Fruit fly (Drosophila melanogaster) whole organism, embryonic: ENCODE measurements around the gene Mf.
A peak's percentile ranks its signal among the peaks of the same experiment; 100 is the strongest.

Experiments
- Adf1 ChIP-seq: fragments of 200-800 bp; sonication (Bioruptor generic); IDR thresholded peaks from 2 replicates; pipeline ENCODE4 v1.3.6; 2022; ENCODE audit warnings: missing biosample characterization, missing genetic modification characterization
- Bdp1 ChIP-seq: fragments of 200-800 bp; sonication (Bioruptor generic); optimal IDR thresholded peaks from 3 replicates; lab custom pipeline; 2016; ENCODE audit warnings: missing biosample characterization, missing genetic modification characterization
- Blimp-1 ChIP-seq: fragments of 200-800 bp; sonication (Bioruptor generic); optimal IDR thresholded peaks from 3 replicates; lab custom pipeline; 2018; ENCODE audit warnings: missing biosample characterization, missing genetic modification characterization, mild to moderate bottlenecking, moderate library complexity, missing genetic modification reagents
- C15 ChIP-seq: fragments of 200-800 bp; sonication (Bioruptor generic); IDR thresholded peaks from 3 replicates; pipeline ENCODE4 v1.3.6; 2022; ENCODE audit warnings: missing biosample characterization, missing genetic modification characterization
- CG1024 ChIP-seq: fragments of 200-800 bp; sonication (Bioruptor generic); IDR thresholded peaks from 2 replicates; pipeline ENCODE4 v1.3.6; 2022; ENCODE audit warnings: missing biosample characterization, missing genetic modification characterization
- CG10321 ChIP-seq: fragments of 200-800 bp; sonication (Bioruptor generic); IDR thresholded peaks from 2 replicates; pipeline ENCODE4 v1.3.6; 2022; ENCODE audit warnings: missing biosample characterization, missing genetic modification characterization
- CG10543 ChIP-seq: fragments of 200-800 bp; sonication (Bioruptor generic); optimal IDR thresholded peaks from 3 replicates; lab custom pipeline; 2017; ENCODE audit warnings: missing biosample characterization, mild to moderate bottlenecking, missing genetic modification characterization, moderate library complexity
- CG10959 ChIP-seq: fragments of 200-800 bp; sonication (Bioruptor generic); IDR thresholded peaks from 2 replicates; pipeline ENCODE4 v1.3.6; 2022; ENCODE audit warnings: missing biosample characterization, missing genetic modification characterization
- CG11085 ChIP-seq: fragments of 200-800 bp; sonication (Bioruptor generic); IDR thresholded peaks from 2 replicates; pipeline ENCODE4 v1.3.6; 2022; ENCODE audit warnings: missing biosample characterization, missing genetic modification characterization
- CG11398 ChIP-seq: fragments of 200-800 bp; sonication (Bioruptor generic); optimal IDR thresholded peaks from 2 replicates; lab custom pipeline; 2016; ENCODE audit warnings: missing biosample characterization, missing genetic modification characterization
- CG11696 ChIP-seq: fragments of 200-800 bp; sonication (Bioruptor generic); IDR thresholded peaks from 2 replicates; pipeline ENCODE4 v1.3.6; 2022; ENCODE audit warnings: missing biosample characterization, missing genetic modification characterization
- CG14014 ChIP-seq: fragments of 200-800 bp; sonication (Bioruptor generic); IDR thresholded peaks from 2 replicates; pipeline ENCODE4 v1.3.6; 2022; ENCODE audit warnings: missing biosample characterization, missing genetic modification characterization
- CG17186 ChIP-seq: fragments of 200-800 bp; sonication (Bioruptor generic); optimal IDR thresholded peaks from 3 replicates; lab custom pipeline; 2017; ENCODE audit warnings: missing biosample characterization, missing genetic modification reagents, missing genetic modification characterization
- CG17361 ChIP-seq: fragments of 200-800 bp; sonication (Bioruptor generic); IDR thresholded peaks from 3 replicates; pipeline ENCODE4 v1.3.6; 2022; ENCODE audit warnings: missing biosample characterization, missing genetic modification characterization
- CG2712 ChIP-seq: fragments of 200-800 bp; optimal IDR thresholded peaks from 3 replicates; lab custom pipeline; 2019; ENCODE audit warnings: missing biosample characterization, mild to moderate bottlenecking, missing genetic modification characterization, moderate library complexity
- CG3407 ChIP-seq: fragments of 200-800 bp; sonication (Bioruptor generic); optimal IDR thresholded peaks from 2 replicates; lab custom pipeline; 2018; ENCODE audit warnings: missing biosample characterization, mild to moderate bottlenecking, missing genetic modification characterization
- CG4404 ChIP-seq: fragments of 200-800 bp; sonication (Bioruptor generic); IDR thresholded peaks from 2 replicates; pipeline ENCODE4 v1.3.6; 2022; ENCODE audit warnings: missing biosample characterization, missing genetic modification characterization
- CG4730 ChIP-seq: fragments of 200-800 bp; sonication (Bioruptor generic); IDR thresholded peaks from 2 replicates; pipeline ENCODE4 v1.3.6; 2022; ENCODE audit warnings: missing biosample characterization, missing genetic modification characterization
- CG4854 ChIP-seq: fragments of 200-800 bp; sonication (Bioruptor generic); optimal IDR thresholded peaks from 2 replicates; lab custom pipeline; 2016; ENCODE audit warnings: missing biosample characterization, missing genetic modification characterization, inconsistent platforms
- CG6654 ChIP-seq: fragments of 200-800 bp; sonication (Bioruptor generic); optimal IDR thresholded peaks from 2 replicates; lab custom pipeline; 2017; ENCODE audit warnings: missing biosample characterization, mild to moderate bottlenecking, missing genetic modification characterization
- CG9609 ChIP-seq: fragments of 200-800 bp; sonication (Bioruptor generic); optimal IDR thresholded peaks from 3 replicates; lab custom pipeline; 2016; ENCODE audit warnings: missing biosample characterization, missing genetic modification characterization
- E2f1 ChIP-seq: fragments of 200-800 bp; sonication (Bioruptor generic); IDR thresholded peaks from 2 replicates; pipeline ENCODE4 v1.3.6; 2022; ENCODE audit warnings: missing biosample characterization, missing genetic modification characterization
- ERR ChIP-seq: fragments of 200-800 bp; sonication (Bioruptor generic); optimal IDR thresholded peaks from 2 replicates; lab custom pipeline; 2016; ENCODE audit warnings: missing biosample characterization, missing genetic modification characterization
- Fer1 ChIP-seq: fragments of 200-800 bp; sonication (Bioruptor generic); optimal IDR thresholded peaks from 2 replicates; lab custom pipeline; 2017; ENCODE audit warnings: missing biosample characterization, mild to moderate bottlenecking, missing genetic modification characterization
- PHDP ChIP-seq: fragments of 200-800 bp; sonication (Bioruptor generic); optimal IDR thresholded peaks from 3 replicates; lab custom pipeline; 2018; ENCODE audit warnings: missing biosample characterization, mild to moderate bottlenecking, missing genetic modification characterization, moderate library complexity
- Pdp1 ChIP-seq, 2 experiments: fragments of 200-800 bp; sonication (Bioruptor generic); optimal IDR thresholded peaks; 3 replicates each; lab custom pipeline; 2016; ENCODE audit warnings: missing biosample characterization in 2 of 2, missing genetic modification characterization in 2 of 2, mild to moderate bottlenecking in 1 of 2, moderate library complexity in 1 of 2
- Xbp1 ChIP-seq: fragments of 200-800 bp; sonication (Bioruptor generic); optimal IDR thresholded peaks from 3 replicates; lab custom pipeline; 2016; ENCODE audit warnings: missing biosample characterization, mild to moderate bottlenecking, missing genetic modification characterization
- YL-1 ChIP-seq: fragments of 200-800 bp; sonication (Bioruptor generic); optimal IDR thresholded peaks from 3 replicates; lab custom pipeline; 2017; ENCODE audit warnings: missing biosample characterization, mild to moderate bottlenecking, missing genetic modification characterization
- ab ChIP-seq: fragments of 200-800 bp; sonication (Bioruptor generic); optimal IDR thresholded peaks from 2 replicates; lab custom pipeline; 2016; ENCODE audit warnings: missing biosample characterization, missing genetic modification characterization
- al ChIP-seq: fragments of 200-800 bp; sonication (Bioruptor generic); IDR thresholded peaks from 2 replicates; pipeline ENCODE4 v1.3.6; 2022; ENCODE audit warnings: missing biosample characterization, missing genetic modification characterization
- aop ChIP-seq: fragments of 200-800 bp; sonication (Bioruptor generic); IDR thresholded peaks from 2 replicates; pipeline ENCODE4 v1.3.6; 2022; ENCODE audit warnings: missing biosample characterization, missing genetic modification characterization
- ato ChIP-seq: fragments of 200-800 bp; sonication (Bioruptor generic); IDR thresholded peaks from 2 replicates; pipeline ENCODE4 v1.3.6; 2022; ENCODE audit warnings: missing biosample characterization, missing genetic modification characterization; ENCODE audit not compliant: partially characterized antibody
- az2 ChIP-seq: fragments of 200-800 bp; sonication (Bioruptor generic); optimal IDR thresholded peaks from 3 replicates; lab custom pipeline; 2016; ENCODE audit warnings: missing biosample characterization, missing genetic modification characterization
- cg ChIP-seq: fragments of 200-800 bp; sonication (Bioruptor generic); optimal IDR thresholded peaks from 3 replicates; lab custom pipeline; 2019; ENCODE audit warnings: missing biosample characterization, mild to moderate bottlenecking, missing genetic modification characterization, moderate library complexity
- chinmo ChIP-seq: fragments of 200-800 bp; sonication (Bioruptor generic); IDR thresholded peaks from 4 replicates; pipeline ENCODE4 v1.3.6; 2022; ENCODE audit warnings: missing biosample characterization, missing genetic modification characterization; ENCODE audit not compliant: partially characterized antibody
- eve ChIP-seq, 2 experiments: fragments of >200 bp; optimal IDR thresholded peaks; 2 replicates each; lab custom pipeline; 2017; ENCODE audit warnings: missing biosample characterization in 2 of 2, missing genetic modification characterization in 2 of 2
- fru ChIP-seq: fragments of >200 bp; optimal IDR thresholded peaks from 2 replicates; lab custom pipeline; 2017
- grn ChIP-seq: fragments of 200-800 bp; sonication (Bioruptor generic); optimal IDR thresholded peaks from 3 replicates; lab custom pipeline; 2017; ENCODE audit warnings: missing biosample characterization, missing genetic modification characterization
- gro ChIP-seq: fragments of 200-800 bp; sonication (Bioruptor generic); optimal IDR thresholded peaks from 2 replicates; lab custom pipeline; 2016; ENCODE audit warnings: missing biosample characterization, missing genetic modification characterization
- h ChIP-seq: fragments of >200 bp; optimal IDR thresholded peaks from 2 replicates; lab custom pipeline; 2017
- hth ChIP-seq: fragments of >200 bp; optimal IDR thresholded peaks from 2 replicates; lab custom pipeline; 2017; ENCODE audit warnings: inconsistent platforms
- insv ChIP-seq, 2 experiments: fragments of 200-800 bp; sonication (Bioruptor generic); optimal IDR thresholded peaks; 3 replicates each; lab custom pipeline; 2016 to 2018; ENCODE audit warnings: missing biosample characterization in 2 of 2, missing genetic modification characterization in 2 of 2
- luna ChIP-seq: fragments of 200-800 bp; sonication (Bioruptor generic); optimal IDR thresholded peaks from 2 replicates; lab custom pipeline; 2016; ENCODE audit warnings: missing biosample characterization, missing genetic modification characterization
- org-1 ChIP-seq: fragments of 200-800 bp; sonication (Bioruptor generic); optimal IDR thresholded peaks from 2 replicates; lab custom pipeline; 2017; ENCODE audit warnings: missing biosample characterization, missing genetic modification characterization
- pho ChIP-seq: fragments of 200-800 bp; sonication (Bioruptor generic); optimal IDR thresholded peaks from 2 replicates; lab custom pipeline; 2016; ENCODE audit warnings: missing biosample characterization, missing genetic modification characterization
- pros ChIP-seq: fragments of 200-800 bp; sonication (Bioruptor generic); optimal IDR thresholded peaks from 3 replicates; lab custom pipeline; 2019; ENCODE audit warnings: missing biosample characterization, mild to moderate bottlenecking, missing genetic modification characterization, moderate library complexity
- psq ChIP-seq: fragments of 200-800 bp; sonication (Bioruptor generic); optimal IDR thresholded peaks from 2 replicates; lab custom pipeline; 2017; ENCODE audit warnings: missing biosample characterization, missing genetic modification characterization
- rib ChIP-seq: fragments of 200-800 bp; sonication (Bioruptor generic); IDR thresholded peaks from 2 replicates; pipeline ENCODE4 v1.3.6; 2022; ENCODE audit warnings: missing biosample characterization, missing genetic modification characterization
- scrt ChIP-seq: fragments of 200-800 bp; sonication (Bioruptor generic); optimal IDR thresholded peaks from 2 replicates; lab custom pipeline; 2018; ENCODE audit warnings: missing biosample characterization, mild to moderate bottlenecking, missing genetic modification characterization, moderate library complexity
- shn ChIP-seq: fragments of 200-800 bp; sonication (Bioruptor generic); optimal IDR thresholded peaks from 3 replicates; lab custom pipeline; 2016; ENCODE audit warnings: missing biosample characterization, missing genetic modification characterization
- stwl ChIP-seq: fragments of 200-800 bp; sonication (Bioruptor generic); optimal IDR thresholded peaks from 3 replicates; lab custom pipeline; 2018; ENCODE audit warnings: missing biosample characterization, mild to moderate bottlenecking, missing genetic modification characterization, moderate library complexity
- trh ChIP-seq: fragments of 200-800 bp; sonication (Bioruptor generic); optimal IDR thresholded peaks from 2 replicates; lab custom pipeline; 2016; ENCODE audit warnings: missing biosample characterization, missing genetic modification characterization
- z ChIP-seq: fragments of 200-800 bp; sonication (Bioruptor generic); IDR thresholded peaks from 3 replicates; pipeline ENCODE4 v1.3.6; 2022; ENCODE audit warnings: missing biosample characterization, missing genetic modification characterization

The Mf gene

dm6 chr3R:15146408-15147037 is 34.8 kb downstream of the Mf start:
- no peak for TF ChIP-seq trh (GFP tag; lab: Kevin White, UChicago)
- TF ChIP-seq CG17186: no peak
- no peak for TF ChIP-seq CG14014 (GFP tag; lab: Robert Waterston, UW)
- peak; percentile 99 for TF ChIP-seq ERR (GFP tag; lab: Kevin White, UChicago)
- no peak for TF ChIP-seq PHDP
- TF ChIP-seq CG11696 (GFP tag; lab: Robert Waterston, UW): 0 out of 2 replicates have a peak, but pooled peaks have one; percentile 11
- peak; percentile 20 for TF ChIP-seq stwl (tag; lab: Kevin White, UChicago)
- TF ChIP-seq CG10321: peak; percentile 42
- TF ChIP-seq CG6654 (GFP tag; lab: Kevin White, UChicago): no peak
- no peak for TF ChIP-seq Bdp1 (GFP tag; lab: Kevin White, UChicago)
- no peak for TF ChIP-seq gro (GFP tag; lab: Kevin White, UChicago)
- TF ChIP-seq CG10543 (GFP tag; lab: Kevin White, UChicago): no peak
- TF ChIP-seq YL-1 (GFP tag; lab: Kevin White, UChicago): no peak
- peak in 1 of 2 experiments; percentile 19 for TF ChIP-seq Pdp1 (GFP tag; optimal IDR thresholded peaks at IDR 0.05; lab: Kevin White, UChicago)
- TF ChIP-seq hth (lab: Kevin White, UChicago): no peak
- TF ChIP-seq eve (GFP tag; optimal IDR thresholded peaks at IDR 0.05; lab: Kevin White, UChicago): peak in 1 of 2 experiments; percentile 43
- no peak for TF ChIP-seq Xbp1 (GFP tag; lab: Kevin White, UChicago)
- no peak for TF ChIP-seq CG4730 (GFP tag; lab: Robert Waterston, UW)
- TF ChIP-seq CG2712 (tag; lab: Kevin White, UChicago): no peak
- TF ChIP-seq rib (GFP tag; lab: Robert Waterston, UW): no peak
- no peak for TF ChIP-seq CG17361 (GFP tag; lab: Robert Waterston, UW)
- no peak for TF ChIP-seq CG11398 (GFP tag; lab: Kevin White, UChicago)
- TF ChIP-seq CG3407 (GFP tag; lab: Kevin White, UChicago): no peak
- no peak for TF ChIP-seq insv (GFP tag; optimal IDR thresholded peaks at IDR 0.05; lab: Kevin White, UChicago)
- no peak for TF ChIP-seq Adf1 (GFP tag; lab: Robert Waterston, UW)
- no peak for TF ChIP-seq ab (GFP tag; lab: Kevin White, UChicago)
- no peak for TF ChIP-seq az2 (GFP tag; lab: Kevin White, UChicago)
- peak; percentile 47 for TF ChIP-seq pros
- peak; percentile 49; the same call in 1 of the 3 replicates for TF ChIP-seq z (GFP tag; lab: Robert Waterston, UW)
- TF ChIP-seq pho: no peak
- TF ChIP-seq org-1 (GFP tag; lab: Kevin White, UChicago): no peak
- no peak for TF ChIP-seq C15 (GFP tag; lab: Robert Waterston, UW)
- no peak for TF ChIP-seq CG4404 (GFP tag; lab: Robert Waterston, UW)
- no peak for TF ChIP-seq h
- TF ChIP-seq cg: peak; percentile 80
- TF ChIP-seq CG11085 (GFP tag; lab: Robert Waterston, UW): no peak
- no peak for TF ChIP-seq CG9609 (GFP tag; lab: Kevin White, UChicago)
- no peak for TF ChIP-seq CG10959 (GFP tag; lab: Robert Waterston, UW)
- TF ChIP-seq ato: no peak
- no peak for TF ChIP-seq Fer1
- TF ChIP-seq psq (GFP tag; lab: Kevin White, UChicago): no peak
- TF ChIP-seq CG1024 (GFP tag; lab: Robert Waterston, UW): no peak
- TF ChIP-seq chinmo (GFP tag; lab: Robert Waterston, UW): 0 out of 4 replicates have a peak, but pooled peaks have one; percentile 81
- TF ChIP-seq shn (GFP tag; lab: Kevin White, UChicago): no peak
- TF ChIP-seq aop (GFP tag; lab: Robert Waterston, UW): no peak
- no peak for TF ChIP-seq al (GFP tag; lab: Robert Waterston, UW)
- TF ChIP-seq Blimp-1 (GFP tag; lab: Kevin White, UChicago): peak; percentile 60
- no peak for TF ChIP-seq scrt
- TF ChIP-seq CG4854: no peak
- no peak for TF ChIP-seq grn
- TF ChIP-seq luna: no peak
- no peak for TF ChIP-seq E2f1 (GFP tag; lab: Robert Waterston, UW)
- no peak for TF ChIP-seq fru
